Worm (Caenorhabditis elegans): ENCODE measurements around the gene gex-2.

DNA sequence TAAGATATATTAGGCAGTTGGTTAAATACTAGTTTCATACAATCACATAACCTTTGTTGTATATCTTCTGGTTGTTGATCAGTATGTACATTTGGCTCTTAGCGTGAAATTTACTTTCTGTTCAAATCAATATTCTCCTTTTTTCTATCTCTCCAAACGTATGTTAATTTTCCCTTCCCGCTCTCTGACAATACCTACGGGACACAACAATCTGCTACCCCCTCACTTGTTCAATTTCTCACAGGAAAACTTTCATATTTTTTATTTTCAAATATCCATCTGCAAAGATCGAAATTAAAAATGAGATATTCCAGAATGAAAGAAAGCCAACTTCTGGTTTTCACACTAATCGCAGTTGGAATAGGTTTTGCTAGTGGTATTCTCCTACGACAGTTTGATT, 40.7 kb upstream of the gex-2 start, which contains the start of gene glt-7:
- TF ChIP-seq tbx-11 (GFP tag; IDR thresholded peaks at IDR 0.05) (no peak), ama-1 (optimal IDR thresholded peaks at IDR 0.05) (no peak), hnd-1 (tag; optimal IDR thresholded peaks at IDR 0.05) (no peak), B0310.2 (tag; optimal IDR thresholded peaks at IDR 0.05) (no peak), hmg-4 (GFP tag; optimal IDR thresholded peaks at IDR 0.05) (no peak), scrt-1 (GFP tag; IDR thresholded peaks at IDR 0.05) (no peak)

Measured in whole organism, early embryonic.